Worm (Caenorhabditis elegans) whole organism, L1 larva: ENCODE data around the gene T01E8.8.

ENCODE experiments used
- C16A3.4 ChIP-seq: fragments of 150-350 bp; optimal IDR thresholded peaks from 2 replicates; lab custom pipeline; 2014; ENCODE audit warnings: missing biosample characterization, missing genetic modification characterization
- Y116A8C.19 ChIP-seq: sonication (generic microtip); optimal IDR thresholded peaks from 2 replicates; lab custom pipeline; 2016; ENCODE audit warnings: missing compliant biosample characterization, missing genetic modification characterization, borderline replicate concordance
- blmp-1 ChIP-seq: fragments of 150-350 bp; optimal IDR thresholded peaks from 2 replicates; lab custom pipeline; 2014; ENCODE audit warnings: missing biosample characterization, missing genetic modification characterization
- ceh-8 ChIP-seq: fragments of 200-800 bp; sonication (Bioruptor generic); optimal IDR thresholded peaks from 2 replicates; lab custom pipeline; 2018; ENCODE audit warnings: mild to moderate bottlenecking, missing genetic modification characterization, moderate library complexity, missing compliant biosample characterization
- ceh-82 ChIP-seq, 3 experiments: fragments of 150-350 bp in 1 of 3; sonication (generic microtip) in 2 of 3; optimal IDR thresholded peaks; 2 replicates each; lab custom pipeline; 2014 to 2017; ENCODE audit warnings: missing biosample characterization in 3 of 3, missing genetic modification characterization in 3 of 3
- ceh-90 ChIP-seq: sonication (generic microtip); optimal IDR thresholded peaks from 2 replicates; lab custom pipeline; 2016; ENCODE audit warnings: missing genetic modification characterization, missing compliant biosample characterization
- ces-1 ChIP-seq: fragments of 150-350 bp; optimal IDR thresholded peaks from 2 replicates; lab custom pipeline; 2014; ENCODE audit warnings: missing biosample characterization, missing genetic modification reagents, missing genetic modification characterization
- dsc-1 ChIP-seq: sonication (generic microtip); optimal IDR thresholded peaks from 2 replicates; lab custom pipeline; 2016; ENCODE audit warnings: mild to moderate bottlenecking, missing genetic modification characterization, missing compliant biosample characterization
- efl-1 ChIP-seq, 4 experiments: fragments of 150-350 bp; optimal IDR thresholded peaks in 3 of 4; peaks in 1 of 4; 1 replicate in 1 of 4; 2 replicates in 3 of 4; lab custom pipeline; 2014; ENCODE audit warnings: missing biosample characterization in 2 of 4, missing genetic modification characterization in 2 of 4, missing genetic modification reagents in 2 of 4
- elt-2 ChIP-seq: sonication (generic microtip); optimal IDR thresholded peaks from 2 replicates; lab custom pipeline; 2016; ENCODE audit warnings: missing genetic modification characterization, mild to moderate bottlenecking, inconsistent platforms, missing compliant biosample characterization, missing genetic modification reagents
- fkh-8 ChIP-seq: sonication (generic microtip); optimal IDR thresholded peaks from 2 replicates; lab custom pipeline; 2016; ENCODE audit warnings: mild to moderate bottlenecking, missing genetic modification characterization, missing compliant biosample characterization
- hlh-17 ChIP-seq: fragments of 200-800 bp; sonication (Bioruptor generic); optimal IDR thresholded peaks from 2 replicates; lab custom pipeline; 2018; ENCODE audit warnings: missing genetic modification characterization, mild to moderate bottlenecking, missing compliant biosample characterization, moderate library complexity, borderline replicate concordance
- isw-1 ChIP-seq: fragments of 200-800 bp; sonication (Bioruptor generic); IDR thresholded peaks from 2 replicates; pipeline ENCODE4 v1.3.6; 2022; ENCODE audit warnings: missing genetic modification characterization, missing compliant biosample characterization
- jun-1 ChIP-seq: fragments of 150-350 bp; optimal IDR thresholded peaks from 2 replicates; lab custom pipeline; 2014; ENCODE audit warnings: missing biosample characterization, missing genetic modification reagents, missing genetic modification characterization
- lin-13 ChIP-seq: fragments of 150-350 bp; optimal IDR thresholded peaks from 2 replicates; lab custom pipeline; 2014; ENCODE audit warnings: missing biosample characterization, missing genetic modification reagents, missing genetic modification characterization
- lin-14 ChIP-seq: fragments of 200-800 bp; sonication (Bioruptor generic); optimal IDR thresholded peaks from 2 replicates; lab custom pipeline; 2018; ENCODE audit warnings: mild to moderate bottlenecking, missing genetic modification characterization, moderate library complexity, missing compliant biosample characterization
- lin-35 ChIP-seq, 2 experiments: fragments of 150-350 bp; optimal IDR thresholded peaks; 2 replicates each; lab custom pipeline; 2014; ENCODE audit warnings: missing biosample characterization in 2 of 2, missing genetic modification characterization in 2 of 2, missing genetic modification reagents in 2 of 2
- lsy-2 ChIP-seq, 2 experiments: fragments of 150-350 bp; optimal IDR thresholded peaks; 2 replicates each; lab custom pipeline; 2014; ENCODE audit warnings: missing biosample characterization in 2 of 2, missing genetic modification characterization in 2 of 2
- nhr-12 ChIP-seq: sonication (generic microtip); optimal IDR thresholded peaks from 2 replicates; lab custom pipeline; 2017; ENCODE audit warnings: missing biosample characterization, missing genetic modification characterization
- nhr-20 ChIP-seq: sonication (generic microtip); optimal IDR thresholded peaks from 2 replicates; lab custom pipeline; 2016; ENCODE audit warnings: mild to moderate bottlenecking, missing genetic modification characterization, missing compliant biosample characterization
- nhr-28 ChIP-seq: fragments of 150-350 bp; optimal IDR thresholded peaks from 2 replicates; lab custom pipeline; 2014; ENCODE audit warnings: missing biosample characterization, missing genetic modification characterization
- nhr-76 ChIP-seq: sonication (generic microtip); optimal IDR thresholded peaks from 2 replicates; lab custom pipeline; 2017; ENCODE audit warnings: missing biosample characterization, missing genetic modification characterization
- nhr-90 ChIP-seq: sonication (generic microtip); optimal IDR thresholded peaks from 2 replicates; lab custom pipeline; 2016; ENCODE audit warnings: mild to moderate bottlenecking, missing genetic modification characterization, missing compliant biosample characterization; ENCODE audit not compliant: poor library complexity
- pag-3 ChIP-seq: sonication (generic microtip); optimal IDR thresholded peaks from 2 replicates; lab custom pipeline; 2017; ENCODE audit warnings: missing genetic modification characterization, mild to moderate bottlenecking, missing compliant biosample characterization, antibody characterized with exemption, borderline replicate concordance; ENCODE audit not compliant: insufficient read depth
- pqm-1 ChIP-seq: sonication (generic microtip); optimal IDR thresholded peaks from 3 replicates; lab custom pipeline; 2017; ENCODE audit warnings: missing biosample characterization, missing genetic modification characterization
- rnt-1 ChIP-seq: sonication (generic microtip); optimal IDR thresholded peaks from 2 replicates; lab custom pipeline; 2016; ENCODE audit warnings: mild to moderate bottlenecking, missing genetic modification characterization, moderate library complexity, missing compliant biosample characterization
- snu-23 ChIP-seq: sonication (generic microtip); optimal IDR thresholded peaks from 2 replicates; lab custom pipeline; 2016; ENCODE audit warnings: missing genetic modification characterization, missing compliant biosample characterization
- swsn-7 ChIP-seq: sonication (generic microtip); optimal IDR thresholded peaks from 2 replicates; lab custom pipeline; 2016; ENCODE audit warnings: missing genetic modification characterization, missing compliant biosample characterization
- tbx-2 ChIP-seq: sonication (generic microtip); optimal IDR thresholded peaks from 2 replicates; lab custom pipeline; 2016; ENCODE audit warnings: missing genetic modification characterization, missing compliant biosample characterization
- tlp-1 ChIP-seq: fragments of 150-350 bp; optimal IDR thresholded peaks from 2 replicates; lab custom pipeline; 2014; ENCODE audit warnings: missing biosample characterization, missing genetic modification characterization
- unc-86 ChIP-seq: sonication (generic microtip); optimal IDR thresholded peaks from 2 replicates; lab custom pipeline; 2016; ENCODE audit warnings: missing genetic modification characterization, missing compliant biosample characterization
- unc-98 ChIP-seq: fragments of 200-800 bp; sonication (Bioruptor generic); IDR thresholded peaks from 2 replicates; pipeline ENCODE4 v1.3.6; 2022; ENCODE audit warnings: missing genetic modification characterization, missing compliant biosample characterization
- vab-15 ChIP-seq: sonication (generic microtip); optimal IDR thresholded peaks from 2 replicates; lab custom pipeline; 2017; ENCODE audit warnings: missing genotype, mild to moderate bottlenecking, missing genetic modification characterization, missing compliant biosample characterization
- xbp-1 ChIP-seq: sonication (generic microtip); optimal IDR thresholded peaks from 2 replicates; lab custom pipeline; 2016; ENCODE audit warnings: missing genetic modification characterization, missing compliant biosample characterization
- zag-1 ChIP-seq: fragments of 150-350 bp; optimal IDR thresholded peaks from 2 replicates; lab custom pipeline; 2014; ENCODE audit warnings: missing biosample characterization, missing genetic modification characterization
- ztf-11 ChIP-seq, 2 experiments: sonication (generic microtip); optimal IDR thresholded peaks; 2 replicates each; lab custom pipeline; 2016 to 2017; ENCODE audit warnings: missing genetic modification characterization in 2 of 2, missing biosample characterization in 1 of 2, missing compliant biosample characterization in 1 of 2

T01E8.8 gene

ce11 chrII:10271093-10271492 is 40.0 kb downstream of the T01E8.8 start, which contains the start of gene F54B3.4:
F54B3.4 (minus strand) TSS chrII:10271193.
- TF ChIP-seq tlp-1 (tag; lab: Kevin White, UChicago) (no peak), lsy-2 (tag; optimal IDR thresholded peaks at IDR 0.05; lab: Kevin White, UChicago) (no peak), ceh-90 (tag; lab: Kevin White, UChicago) (no peak), nhr-90 (tag; lab: Kevin White, UChicago) (no peak), isw-1 (GFP tag; lab: Robert Waterston, UW) (no peak), nhr-12 (tag; lab: Kevin White, UChicago) (no peak), jun-1 (tag; lab: Kevin White, UChicago) (no peak), nhr-76 (tag; lab: Kevin White, UChicago) (no peak), pqm-1 (tag; lab: Kevin White, UChicago) (no peak), zag-1 (no peak), xbp-1 (tag; lab: Kevin White, UChicago) (no peak), C16A3.4 (tag; lab: Kevin White, UChicago) (no peak), pag-3 (tag; lab: Kevin White, UChicago) (no peak)

- TF ChIP-seq ceh-82 (tag; optimal IDR thresholded peaks at IDR 0.05; lab: Kevin White, UChicago) (no peak), lsy-2 (tag; optimal IDR thresholded peaks at IDR 0.05; lab: Kevin White, UChicago) (no peak), swsn-7 (no peak), snu-23 (GFP tag; lab: Kevin White, UChicago) (no peak), lin-13 (GFP tag; lab: Kevin White, UChicago) (no peak), blmp-1 (tag; lab: Kevin White, UChicago) (no peak), rnt-1 (tag; lab: Kevin White, UChicago) (no peak), unc-86 (no peak), unc-98 (no peak), tbx-2 (tag; lab: Kevin White, UChicago) (no peak), hlh-17 (GFP tag; lab: Kevin White, UChicago) (no peak), nhr-20 (tag; lab: Kevin White, UChicago) (no peak), pqm-1 (tag; lab: Kevin White, UChicago) (no peak), nhr-28 (tag; lab: Kevin White, UChicago) (no peak), lin-14 (GFP tag; lab: Kevin White, UChicago) (no peak), efl-1 (optimal IDR thresholded peaks at IDR 0.05; lab: Kevin White, UChicago) (no peak), efl-1 (GFP tag; optimal IDR thresholded peaks at IDR 0.05 in 1 of 2; lab: Kevin White, UChicago) (no peak), ces-1 (GFP tag; lab: Kevin White, UChicago) (no peak), ztf-11 (tag; optimal IDR thresholded peaks at IDR 0.05; lab: Kevin White, UChicago) (no peak), Y116A8C.19 (tag; lab: Kevin White, UChicago) (no peak)
Measured at ce11 chrII:10279561-10279960, 48.5 kb downstream of the T01E8.8 start, which contains the start of gene ZK971.1. ZK971.1 (minus strand) TSS chrII:10279661.

ce11 chrII:10281674-10282073 is 50.6 kb downstream of the T01E8.8 start:
- TF ChIP-seq nhr-90 (tag; lab: Kevin White, UChicago) (no peak), pqm-1 (tag; lab: Kevin White, UChicago) (no peak), vab-15 (tag; lab: Kevin White, UChicago) (no peak), ceh-8 (GFP tag; lab: Kevin White, UChicago) (no peak), efl-1 (optimal IDR thresholded peaks at IDR 0.05; lab: Kevin White, UChicago) (no peak), efl-1 (GFP tag; optimal IDR thresholded peaks at IDR 0.05 in 1 of 2; lab: Kevin White, UChicago) (peak in 1 of 2 experiments; percentile 58), lin-35 (GFP tag; optimal IDR thresholded peaks at IDR 0.05; lab: Kevin White, UChicago) (peak in 1 of 2 experiments; percentile 12), elt-2 (tag; lab: Kevin White, UChicago) (peak; percentile 72)

DNA sequence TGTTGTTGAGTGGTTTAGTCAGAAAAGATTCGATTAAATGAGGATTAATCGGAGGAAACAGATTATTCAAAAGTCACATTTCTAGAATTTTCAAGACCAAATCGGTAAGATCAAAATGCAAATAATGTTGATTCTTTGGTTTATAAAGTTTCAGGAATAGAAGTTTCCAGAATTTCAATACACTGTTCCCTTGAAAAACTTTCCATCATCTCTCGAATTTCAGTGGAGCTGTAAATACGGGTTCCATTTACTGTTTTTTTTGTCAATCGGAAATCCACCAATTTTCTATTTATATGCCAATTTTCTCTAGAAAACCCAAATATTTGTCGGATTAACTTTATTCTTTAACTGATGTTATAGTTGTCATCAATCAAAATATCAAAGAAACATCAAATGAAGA is 52.1 kb downstream of the T01E8.8 start:
- TF ChIP-seq lin-13 (GFP tag; lab: Kevin White, UChicago) = no peak
- peak; percentile 56 for TF ChIP-seq dsc-1 (tag; lab: Kevin White, UChicago)
- TF ChIP-seq fkh-8 (tag; lab: Kevin White, UChicago) = peak; percentile 33
- TF ChIP-seq, all 84 proteins: peak for 2
